Worm (Caenorhabditis elegans) whole organism, midembryonic: ENCODE measurements around the gene C54F6.3.

Experiments
- T22C8.4 ChIP-seq: fragments of 200-800 bp; sonication (Bioruptor generic); IDR thresholded peaks from 2 replicates; pipeline ENCODE4 v1.3.6; 2022; ENCODE audit warnings: missing genetic modification characterization, missing compliant biosample characterization
- cog-1 ChIP-seq: sonication (generic microtip); optimal IDR thresholded peaks from 2 replicates; lab custom pipeline; 2016; ENCODE audit warnings: missing genetic modification characterization, missing compliant biosample characterization
- flt-1 ChIP-seq: fragments of 200-800 bp; sonication (Bioruptor generic); IDR thresholded peaks from 2 replicates; pipeline ENCODE4 v1.3.6; 2022; ENCODE audit warnings: missing genetic modification characterization, missing compliant biosample characterization
- klf-2 ChIP-seq: fragments of 200-800 bp; sonication (Bioruptor generic); conservative IDR thresholded peaks from 2 replicates; pipeline ENCODE4 v1.3.6; 2022; ENCODE audit warnings: missing genetic modification reagents, missing genetic modification characterization, missing compliant biosample characterization
- med-1 ChIP-seq: sonication (generic microtip); optimal IDR thresholded peaks from 2 replicates; lab custom pipeline; 2017; ENCODE audit warnings: missing genetic modification characterization, mild to moderate bottlenecking, missing compliant biosample characterization, antibody characterized with exemption, missing genetic modification reagents; ENCODE audit not compliant: insufficient read depth
- ref-1 ChIP-seq: fragments of 200-800 bp; sonication (Bioruptor generic); conservative IDR thresholded peaks from 2 replicates; pipeline ENCODE4 v1.3.6; 2022; ENCODE audit warnings: missing genetic modification reagents, missing genetic modification characterization, missing compliant biosample characterization
- tab-1 ChIP-seq: fragments of 200-800 bp; sonication (Bioruptor generic); IDR thresholded peaks from 2 replicates; pipeline ENCODE4 v1.3.6; 2022; ENCODE audit warnings: missing genetic modification characterization, missing compliant biosample characterization
- ztf-23 ChIP-seq: fragments of 200-800 bp; sonication (Bioruptor generic); IDR thresholded peaks from 2 replicates; pipeline ENCODE4 v1.3.6; 2022; ENCODE audit warnings: missing genetic modification reagents, missing genetic modification characterization, missing compliant biosample characterization
- ztf-29 ChIP-seq: fragments of 200-800 bp; sonication (Bioruptor generic); IDR thresholded peaks from 2 replicates; pipeline ENCODE4 v1.3.6; 2022; ENCODE audit warnings: missing genetic modification reagents, missing genetic modification characterization, missing compliant biosample characterization

DNA sequence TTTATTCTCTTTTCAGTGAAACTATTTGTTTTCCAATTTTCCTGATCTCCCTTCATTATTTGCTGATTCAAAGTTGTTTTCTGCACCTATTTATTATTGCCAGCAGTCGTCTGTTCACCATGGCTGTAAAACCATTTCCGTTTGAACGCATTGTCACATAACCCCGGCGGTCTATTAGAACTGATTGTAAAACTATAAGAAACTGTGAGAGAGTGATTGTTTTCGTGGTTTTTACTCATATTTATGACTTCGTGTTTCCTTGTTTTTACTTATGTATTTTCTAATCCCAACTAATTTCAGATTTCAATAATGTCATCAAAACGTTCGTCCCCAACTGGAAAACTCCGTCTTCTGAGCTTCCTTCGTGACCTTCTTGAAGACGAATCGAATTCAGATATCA is 29.9 kb downstream of the C54F6.3 start, which contains the start of gene F19F10.1:
- TF ChIP-seq T22C8.4 (GFP tag; lab: Robert Waterston, UW), result no peak
- no peak for TF ChIP-seq flt-1 (GFP tag; lab: Robert Waterston, UW)
- no peak for TF ChIP-seq tab-1 (GFP tag; lab: Robert Waterston, UW)
- TF ChIP-seq ztf-23, result no peak
- TF ChIP-seq cog-1 (tag; lab: Kevin White, UChicago), result no peak
- TF ChIP-seq ztf-29, result no peak
- TF ChIP-seq med-1 (GFP tag; lab: Kevin White, UChicago), result no peak
- TF ChIP-seq ref-1, result no peak
- TF ChIP-seq klf-2 (GFP tag; lab: Robert Waterston, UW), result no peak
